Fruit fly (Drosophila melanogaster) whole organism, embryonic: ENCODE measurements around the gene CG43813.

Experiments used
- CG11093 ChIP-seq: fragments of 200-800 bp; sonication (Bioruptor generic); IDR thresholded peaks from 3 replicates; pipeline ENCODE4 v1.3.6; 2022; ENCODE audit warnings: missing biosample characterization, missing genetic modification characterization
- CG11398 ChIP-seq: fragments of 200-800 bp; sonication (Bioruptor generic); optimal IDR thresholded peaks from 2 replicates; lab custom pipeline; 2016; ENCODE audit warnings: missing biosample characterization, missing genetic modification characterization
- CG12219 ChIP-seq: fragments of 200-800 bp; sonication (Bioruptor generic); optimal IDR thresholded peaks from 3 replicates; lab custom pipeline; 2018; ENCODE audit warnings: missing biosample characterization, mild to moderate bottlenecking, missing genetic modification characterization
- CG12391 ChIP-seq: fragments of 200-800 bp; sonication (Bioruptor generic); optimal IDR thresholded peaks from 3 replicates; lab custom pipeline; 2018; ENCODE audit warnings: missing biosample characterization, mild to moderate bottlenecking, missing genetic modification characterization, moderate library complexity
- CG13424 ChIP-seq: fragments of 200-800 bp; sonication (Bioruptor generic); optimal IDR thresholded peaks from 2 replicates; lab custom pipeline; 2019; ENCODE audit warnings: missing biosample characterization, mild to moderate bottlenecking, missing genetic modification characterization, moderate library complexity
- CG14014 ChIP-seq: fragments of 200-800 bp; sonication (Bioruptor generic); IDR thresholded peaks from 2 replicates; pipeline ENCODE4 v1.3.6; 2022; ENCODE audit warnings: missing biosample characterization, missing genetic modification characterization
- CG15479 ChIP-seq: fragments of 200-800 bp; sonication (Bioruptor generic); optimal IDR thresholded peaks from 3 replicates; lab custom pipeline; 2019; ENCODE audit warnings: missing biosample characterization, mild to moderate bottlenecking, missing genetic modification characterization, moderate library complexity
- CG17829 ChIP-seq: fragments of 200-800 bp; optimal IDR thresholded peaks from 2 replicates; lab custom pipeline; 2019; ENCODE audit warnings: missing biosample characterization, mild to moderate bottlenecking, missing genetic modification characterization, moderate library complexity
- CG2129 ChIP-seq: fragments of 200-800 bp; sonication (Bioruptor generic); IDR thresholded peaks from 2 replicates; pipeline ENCODE4 v1.3.6; 2022; ENCODE audit warnings: missing biosample characterization, missing genetic modification characterization; ENCODE audit not compliant: partially characterized antibody
- CG3847 ChIP-seq: fragments of 200-800 bp; sonication (Bioruptor generic); IDR thresholded peaks from 2 replicates; pipeline ENCODE4 v1.3.6; 2022; ENCODE audit warnings: missing biosample characterization, missing genetic modification characterization
- CG4404 ChIP-seq: fragments of 200-800 bp; sonication (Bioruptor generic); IDR thresholded peaks from 2 replicates; pipeline ENCODE4 v1.3.6; 2022; ENCODE audit warnings: missing biosample characterization, missing genetic modification characterization
- CG7271 ChIP-seq: fragments of 200-800 bp; sonication (Bioruptor generic); optimal IDR thresholded peaks from 2 replicates; lab custom pipeline; 2018; ENCODE audit warnings: missing biosample characterization, mild to moderate bottlenecking, missing genetic modification characterization, moderate library complexity
- CG7745 ChIP-seq: fragments of 200-800 bp; sonication (Bioruptor generic); optimal IDR thresholded peaks from 2 replicates; lab custom pipeline; 2018; ENCODE audit warnings: missing biosample characterization, mild to moderate bottlenecking, missing genetic modification characterization, moderate library complexity
- CG8388 ChIP-seq: fragments of 200-800 bp; sonication (Bioruptor generic); optimal IDR thresholded peaks from 2 replicates; lab custom pipeline; 2019; ENCODE audit warnings: missing biosample characterization, mild to moderate bottlenecking, missing genetic modification characterization, moderate library complexity
- CG9797 ChIP-seq: fragments of 200-800 bp; sonication (Bioruptor generic); optimal IDR thresholded peaks from 3 replicates; lab custom pipeline; 2018; ENCODE audit warnings: missing biosample characterization, mild to moderate bottlenecking, missing genetic modification characterization
- Dbx ChIP-seq: fragments of 200-800 bp; sonication (Bioruptor generic); IDR thresholded peaks from 3 replicates; pipeline ENCODE4 v1.3.6; 2022; ENCODE audit warnings: missing biosample characterization, missing genetic modification characterization
- Eip74EF ChIP-seq, 2 experiments: fragments of 200-800 bp in 1 of 2; fragments of >200 bp in 1 of 2; sonication (Bioruptor generic) in 1 of 2; optimal IDR thresholded peaks; 2 replicates each; lab custom pipeline; 2017 to 2019; ENCODE audit warnings: missing biosample characterization in 2 of 2, missing genetic modification characterization in 2 of 2, mild to moderate bottlenecking in 1 of 2, moderate library complexity in 1 of 2
- Ets65A ChIP-seq: fragments of 200-800 bp; sonication (Bioruptor generic); peaks from one replicate; lab custom pipeline; 2016; ENCODE audit warnings: missing biosample characterization, missing genetic modification characterization
- Fer1 ChIP-seq: fragments of 200-800 bp; sonication (Bioruptor generic); optimal IDR thresholded peaks from 2 replicates; lab custom pipeline; 2017; ENCODE audit warnings: missing biosample characterization, mild to moderate bottlenecking, missing genetic modification characterization
- Hsf ChIP-seq: fragments of 200-800 bp; sonication (Bioruptor generic); optimal IDR thresholded peaks from 3 replicates; lab custom pipeline; 2016; ENCODE audit warnings: missing biosample characterization, missing genetic modification characterization
- MTF-1 ChIP-seq: fragments of 200-800 bp; sonication (Bioruptor generic); optimal IDR thresholded peaks from 2 replicates; lab custom pipeline; 2018; ENCODE audit warnings: missing biosample characterization, mild to moderate bottlenecking, missing genetic modification characterization, borderline replicate concordance
- Med ChIP-seq: fragments of 200-800 bp; sonication (Bioruptor generic); peaks from one replicate; lab custom pipeline; 2016; ENCODE audit warnings: missing biosample characterization, missing genetic modification characterization, mild to moderate bottlenecking, inconsistent platforms, moderate library complexity
- Mes4 ChIP-seq: fragments of 200-800 bp; sonication (Bioruptor generic); optimal IDR thresholded peaks from 2 replicates; lab custom pipeline; 2016; ENCODE audit warnings: missing biosample characterization, missing genetic modification characterization
- Nf-YA ChIP-seq: fragments of 200-800 bp; sonication (Bioruptor generic); IDR thresholded peaks from 2 replicates; pipeline ENCODE4 v1.3.6; 2022; ENCODE audit warnings: missing biosample characterization, missing genetic modification characterization
- Six4 ChIP-seq: fragments of 200-800 bp; sonication (Bioruptor generic); optimal IDR thresholded peaks from 2 replicates; lab custom pipeline; 2016; ENCODE audit warnings: missing biosample characterization, missing genetic modification characterization
- Xbp1 ChIP-seq: fragments of 200-800 bp; sonication (Bioruptor generic); optimal IDR thresholded peaks from 3 replicates; lab custom pipeline; 2016; ENCODE audit warnings: missing biosample characterization, mild to moderate bottlenecking, missing genetic modification characterization
- bowl ChIP-seq: fragments of 200-800 bp; sonication (Bioruptor generic); IDR thresholded peaks from 2 replicates; pipeline ENCODE4 v1.3.6; 2022; ENCODE audit warnings: missing biosample characterization, missing genetic modification characterization
- cas ChIP-seq: fragments of 200-800 bp; sonication (Bioruptor generic); IDR thresholded peaks from 2 replicates; pipeline ENCODE4 v1.3.6; 2022; ENCODE audit warnings: missing biosample characterization, missing genetic modification characterization
- cwo ChIP-seq: fragments of 200-800 bp; sonication (Bioruptor generic); optimal IDR thresholded peaks from 3 replicates; lab custom pipeline; 2017; ENCODE audit warnings: missing biosample characterization, missing genetic modification characterization, mild to moderate bottlenecking, moderate library complexity, missing genetic modification reagents
- dati ChIP-seq: fragments of 200-800 bp; sonication (Bioruptor generic); IDR thresholded peaks from 2 replicates; pipeline ENCODE4 v1.3.6; 2022; ENCODE audit warnings: missing biosample characterization, missing genetic modification characterization
- dpn ChIP-seq, 2 experiments: fragments of 200-800 bp; sonication (Bioruptor generic); optimal IDR thresholded peaks; 3 replicates each; lab custom pipeline; 2016; ENCODE audit warnings: missing biosample characterization in 2 of 2, missing genetic modification characterization in 2 of 2
- dysf ChIP-seq: fragments of 200-800 bp; sonication (Bioruptor generic); IDR thresholded peaks from 3 replicates; pipeline ENCODE4 v1.3.6; 2022; ENCODE audit warnings: missing biosample characterization, missing genetic modification characterization
- fu2 ChIP-seq: fragments of 200-800 bp; sonication (Bioruptor generic); optimal IDR thresholded peaks from 2 replicates; lab custom pipeline; 2016; ENCODE audit warnings: missing biosample characterization, missing genetic modification characterization
- grau ChIP-seq: fragments of 200-800 bp; optimal IDR thresholded peaks from 3 replicates; lab custom pipeline; 2019; ENCODE audit warnings: missing biosample characterization, mild to moderate bottlenecking, missing genetic modification characterization, moderate library complexity
- jing ChIP-seq: fragments of 200-800 bp; sonication (Bioruptor generic); optimal IDR thresholded peaks from 2 replicates; lab custom pipeline; 2018; ENCODE audit warnings: missing biosample characterization, mild to moderate bottlenecking, missing genetic modification characterization
- klu ChIP-seq: fragments of 200-800 bp; sonication (Bioruptor generic); IDR thresholded peaks from 2 replicates; pipeline ENCODE4 v1.3.6; 2022; ENCODE audit warnings: missing biosample characterization, missing genetic modification characterization
- lmd ChIP-seq: fragments of 200-800 bp; sonication (Bioruptor generic); IDR thresholded peaks from 2 replicates; pipeline ENCODE4 v1.3.6; 2022; ENCODE audit warnings: missing biosample characterization, missing genetic modification characterization
- nerfin-1 ChIP-seq: fragments of 200-800 bp; sonication (Bioruptor generic); optimal IDR thresholded peaks from 3 replicates; lab custom pipeline; 2019; ENCODE audit warnings: missing biosample characterization, mild to moderate bottlenecking, missing genetic modification characterization, moderate library complexity
- pan ChIP-seq, 4 experiments: fragments of >200 bp in 3 of 4; fragments of 200-800 bp in 1 of 4; sonication (Bioruptor generic) in 1 of 4; optimal IDR thresholded peaks in 3 of 4; IDR thresholded peaks in 1 of 4; 2 replicates each; pipeline versions ENCODE4 v1.3.6 to Lab custom; 2017 to 2022; ENCODE audit warnings: missing biosample characterization in 2 of 4, missing genetic modification characterization in 2 of 4, mixed read lengths in 1 of 4
- prd ChIP-seq, 3 experiments: fragments of >200 bp in 2 of 3; fragments of 200-800 bp in 1 of 3; sonication (Bioruptor generic) in 1 of 3; optimal IDR thresholded peaks in 2 of 3; IDR thresholded peaks in 1 of 3; 2 replicates in 2 of 3; 3 replicates in 1 of 3; pipeline versions ENCODE4 v1.3.6 to Lab custom; 2017 to 2022; ENCODE audit warnings: missing biosample characterization in 1 of 3, missing genetic modification characterization in 1 of 3
- pzg ChIP-seq: fragments of 200-800 bp; sonication (Bioruptor generic); optimal IDR thresholded peaks from 3 replicates; lab custom pipeline; 2018; ENCODE audit warnings: missing biosample characterization, mild to moderate bottlenecking, missing genetic modification characterization, moderate library complexity
- sc ChIP-seq, 3 experiments: fragments of >200 bp in 2 of 3; fragments of 200-800 bp in 1 of 3; sonication (Bioruptor generic) in 1 of 3; optimal IDR thresholded peaks; 2 replicates in 2 of 3; 3 replicates in 1 of 3; lab custom pipeline; 2017; ENCODE audit warnings: mild to moderate bottlenecking in 1 of 3, missing biosample characterization in 1 of 3, missing genetic modification characterization in 1 of 3, missing genetic modification reagents in 1 of 3
- sima ChIP-seq: fragments of 200-800 bp; sonication (Bioruptor generic); optimal IDR thresholded peaks from 2 replicates; lab custom pipeline; 2016; ENCODE audit warnings: missing biosample characterization, missing genetic modification characterization
- sob ChIP-seq: fragments of 200-800 bp; sonication (Bioruptor generic); IDR thresholded peaks from 2 replicates; pipeline ENCODE4 v1.3.6; 2022; ENCODE audit warnings: missing biosample characterization, missing genetic modification characterization
- tgo ChIP-seq: fragments of 200-800 bp; sonication (Bioruptor generic); IDR thresholded peaks from 3 replicates; pipeline ENCODE4 v1.3.6; 2022; ENCODE audit warnings: missing biosample characterization, missing genetic modification characterization
- trem ChIP-seq: fragments of 200-800 bp; optimal IDR thresholded peaks from 3 replicates; lab custom pipeline; 2019; ENCODE audit warnings: missing biosample characterization, mild to moderate bottlenecking, missing genetic modification characterization, moderate library complexity
- ttk ChIP-seq: fragments of 200-800 bp; sonication (Bioruptor generic); IDR thresholded peaks from 2 replicates; pipeline ENCODE4 v2.1.2; 2022; ENCODE audit warnings: missing biosample characterization, missing genetic modification characterization
- vvl ChIP-seq: fragments of 200-800 bp; sonication (Bioruptor generic); IDR thresholded peaks from 2 replicates; pipeline ENCODE4 v1.3.6; 2022; ENCODE audit warnings: missing biosample characterization, missing genetic modification characterization

CG43813 gene

DNA sequence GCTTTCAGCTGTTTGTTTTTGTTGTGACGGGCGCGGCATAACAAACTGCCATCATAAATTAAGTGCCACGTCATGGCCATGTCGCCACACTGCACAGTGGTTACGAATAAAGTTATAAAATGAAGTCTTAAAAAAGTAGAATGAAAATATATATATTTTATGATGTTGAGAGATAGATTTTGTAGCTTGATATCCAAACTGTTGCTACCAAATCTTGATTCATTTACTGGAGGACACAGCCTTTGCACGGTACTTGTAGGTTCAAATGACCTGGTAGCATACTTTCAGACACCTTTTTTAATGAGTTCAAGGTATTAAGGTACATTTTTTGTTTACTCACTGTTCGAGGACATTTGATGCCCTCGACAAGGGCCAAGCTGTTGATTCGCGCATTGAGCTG is 9.9 kb upstream of the CG43813 start (continued):
- TF ChIP-seq CG13424 (tag; lab: Kevin White, UChicago) (peak; percentile 15), vvl (GFP tag; lab: Robert Waterston, UW) (no peak), CG4404 (GFP tag; lab: Robert Waterston, UW) (no peak), Dbx (GFP tag; lab: Robert Waterston, UW) (0 out of 3 replicates have a peak, but pooled peaks have one; percentile 43), Fer1 (GFP tag; lab: Kevin White, UChicago) (peak; percentile 25), CG9797 (no peak), CG2129 (GFP tag; lab: Robert Waterston, UW) (no peak), jing (GFP tag; lab: Kevin White, UChicago) (no peak), MTF-1 (GFP tag; lab: Kevin White, UChicago) (no peak), CG11093 (GFP tag; lab: Robert Waterston, UW) (no peak), dysf (GFP tag; lab: Robert Waterston, UW) (no peak; the same call in 2 of the 3 replicates), dpn (GFP tag; optimal IDR thresholded peaks at IDR 0.05; lab: Kevin White, UChicago) (no peak), prd (optimal IDR thresholded peaks at IDR 0.05; lab: Kevin White, UChicago) (no peak), prd (GFP tag; IDR thresholded peaks at IDR 0.05; lab: Robert Waterston, UW) (0 out of 3 replicates have a peak, but pooled peaks have one; percentile 16), Nf-YA (GFP tag; lab: Robert Waterston, UW) (peak; percentile 9; the same call in 1 of the 2 replicates), sob (GFP tag; lab: Robert Waterston, UW) (no peak), grau (tag; lab: Kevin White, UChicago) (peak; percentile 23), trem (tag; lab: Kevin White, UChicago) (no peak), lmd (peak; percentile 10; the same call in 1 of the 2 replicates), sima (GFP tag; lab: Kevin White, UChicago) (no peak), Med (GFP tag; lab: Kevin White, UChicago) (no peak), CG17829 (tag; lab: Kevin White, UChicago) (no peak), CG8388 (GFP tag; lab: Kevin White, UChicago) (peak; percentile 28), bowl (no peak), Mes4 (GFP tag; lab: Kevin White, UChicago) (no peak), CG14014 (GFP tag; lab: Robert Waterston, UW) (0 out of 2 replicates have a peak, but pooled peaks have one; percentile 11), tgo (GFP tag; lab: Robert Waterston, UW) (peak; percentile 15; the same call in 1 of the 3 replicates), CG12391 (tag; lab: Kevin White, UChicago) (peak; percentile 16), klu (no peak), pzg (no peak), CG15479 (GFP tag; lab: Kevin White, UChicago) (peak; percentile 11)
- TF ChIP-seq, all 482 proteins: peak for 45

DNA sequence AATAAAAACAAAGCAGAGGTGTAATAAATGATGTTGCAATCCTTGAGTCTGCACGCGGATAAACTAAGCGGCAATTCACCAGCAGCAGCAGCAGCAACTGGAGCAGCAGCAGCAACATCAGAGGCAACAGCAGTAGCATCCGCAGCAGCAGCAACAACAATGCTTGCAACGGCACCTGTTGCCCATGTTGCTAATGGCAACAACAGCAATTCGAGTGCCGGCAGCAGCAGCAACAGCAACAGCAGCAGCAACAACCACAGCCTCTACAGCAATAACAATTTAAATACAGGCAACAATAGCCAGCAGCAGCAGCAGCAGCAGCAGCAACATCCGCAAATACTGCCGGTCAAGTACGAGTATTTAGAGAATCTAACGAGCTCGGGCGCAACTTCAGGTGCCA is 7.9 kb upstream of the CG43813 start:
- TF ChIP-seq CG12219 (GFP tag; lab: Kevin White, UChicago) (no peak), CG7745 (no peak), cas (GFP tag; lab: Robert Waterston, UW) (no peak), Ets65A (GFP tag; lab: Kevin White, UChicago) (peak; percentile 49), CG3847 (GFP tag; lab: Robert Waterston, UW) (no peak), cwo (GFP tag; lab: Kevin White, UChicago) (no peak), dati (GFP tag; lab: Robert Waterston, UW) (no peak), fu2 (no peak)
- TF ChIP-seq, all 482 proteins: peak for 1

DNA sequence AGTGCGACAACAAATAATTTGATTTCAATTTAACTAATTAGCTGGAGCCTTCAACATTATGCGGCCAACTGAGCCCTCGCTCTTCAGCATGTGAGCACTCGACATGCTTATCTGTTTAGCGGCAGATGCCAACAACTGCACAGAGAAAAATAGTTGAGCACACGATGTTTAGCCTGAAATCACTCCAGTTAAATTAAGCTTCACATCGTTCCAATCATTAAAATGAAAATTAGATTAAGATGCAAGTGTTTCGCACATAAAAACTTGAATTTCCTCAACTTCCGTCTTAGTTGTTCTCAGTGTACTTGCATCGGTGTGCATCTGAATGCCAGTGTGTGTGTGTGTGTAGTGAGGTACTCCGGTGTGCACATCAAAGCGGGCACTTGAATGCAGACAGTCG is 6.8 kb upstream of the CG43813 start:
- peak; percentile 26 for TF ChIP-seq Xbp1
- TF ChIP-seq Fer1 (GFP tag; lab: Kevin White, UChicago) = no peak
- TF ChIP-seq nerfin-1 (tag; lab: Kevin White, UChicago) = no peak
- TF ChIP-seq CG11398 = peak; percentile 50
- TF ChIP-seq CG7271 = no peak
- peak; percentile 14 for TF ChIP-seq Six4
- peak; percentile 65 for TF ChIP-seq ttk (GFP tag; lab: Robert Waterston, UW)
- peak; percentile 7 for TF ChIP-seq CG15479 (GFP tag; lab: Kevin White, UChicago)
- no peak for TF ChIP-seq sc (optimal IDR thresholded peaks at IDR 0.05; lab: Kevin White, UChicago)
- peak; percentile 30 for TF ChIP-seq sc (GFP tag; optimal IDR thresholded peaks at IDR 0.05; lab: Kevin White, UChicago)
- no peak for TF ChIP-seq Eip74EF (GFP tag; optimal IDR thresholded peaks at IDR 0.05; lab: Kevin White, UChicago)
- peak; percentile 7 for TF ChIP-seq Hsf
- no peak for TF ChIP-seq pan (optimal IDR thresholded peaks at IDR 0.05; lab: Kevin White, UChicago)
- TF ChIP-seq pan (GFP tag; optimal IDR thresholded peaks at IDR 0.05 in 1 of 2, IDR thresholded peaks at IDR 0.05 in 1 of 2) = peak in 1 of 2 experiments; percentile 47
